Worm (Caenorhabditis elegans) whole organism, early embryonic: ENCODE data around the gene C28A5.6.
A peak's percentile ranks its signal among the peaks of the same experiment; 100 is the strongest.

Source experiments
- B0310.2 ChIP-seq: sonication (generic microtip); optimal IDR thresholded peaks from 2 replicates; lab custom pipeline; 2016; ENCODE audit warnings: mild to moderate bottlenecking, missing genetic modification characterization, missing compliant biosample characterization
- F13C5.2 ChIP-seq: sonication (generic microtip); optimal IDR thresholded peaks from 2 replicates; lab custom pipeline; 2017; ENCODE audit warnings: mild to moderate bottlenecking, missing genetic modification characterization, inconsistent platforms, missing compliant biosample characterization
- aly-1 ChIP-seq: sonication (generic microtip); optimal IDR thresholded peaks from 2 replicates; lab custom pipeline; 2016; ENCODE audit warnings: missing genetic modification characterization, missing compliant biosample characterization
- ama-1 ChIP-seq: fragments of 150-350 bp; optimal IDR thresholded peaks from 2 replicates; lab custom pipeline; 2014
- ceh-13 ChIP-seq: fragments of 200-800 bp; sonication (Bioruptor generic); optimal IDR thresholded peaks from 2 replicates; lab custom pipeline; 2018; ENCODE audit warnings: mild to moderate bottlenecking, missing genetic modification characterization, missing compliant biosample characterization
- ceh-36 ChIP-seq: sonication (generic microtip); optimal IDR thresholded peaks from 2 replicates; lab custom pipeline; 2016; ENCODE audit warnings: missing genetic modification characterization, inconsistent platforms, missing compliant biosample characterization
- ets-7 ChIP-seq: sonication (generic microtip); optimal IDR thresholded peaks from 2 replicates; lab custom pipeline; 2016; ENCODE audit warnings: missing genotype, missing genetic modification characterization, missing compliant biosample characterization
- flt-1 ChIP-seq: fragments of 200-800 bp; sonication (Bioruptor generic); IDR thresholded peaks from 2 replicates; pipeline ENCODE4 v1.3.6; 2022; ENCODE audit warnings: missing genetic modification characterization, missing compliant biosample characterization
- hmbx-1 ChIP-seq: sonication (generic microtip); optimal IDR thresholded peaks from 2 replicates; lab custom pipeline; 2016; ENCODE audit warnings: mild to moderate bottlenecking, missing genetic modification characterization, missing compliant biosample characterization
- hmg-4 ChIP-seq: fragments of 200-800 bp; sonication (Bioruptor generic); optimal IDR thresholded peaks from 2 replicates; lab custom pipeline; 2018; ENCODE audit warnings: mild to moderate bottlenecking, missing genetic modification characterization, missing compliant biosample characterization
- hnd-1 ChIP-seq: sonication (generic microtip); optimal IDR thresholded peaks from 2 replicates; lab custom pipeline; 2016; ENCODE audit warnings: missing genetic modification characterization, missing compliant biosample characterization
- pes-1 ChIP-seq: fragments of 200-800 bp; sonication (Bioruptor generic); IDR thresholded peaks from 2 replicates; pipeline ENCODE4 v1.3.6; 2022; ENCODE audit warnings: missing genetic modification reagents, missing genetic modification characterization, missing compliant biosample characterization
- scrt-1 ChIP-seq: fragments of 200-800 bp; sonication (Bioruptor generic); IDR thresholded peaks from 2 replicates; pipeline ENCODE4 v1.3.6; 2022; ENCODE audit warnings: missing genetic modification characterization, missing compliant biosample characterization
- sea-1 ChIP-seq: fragments of 200-800 bp; sonication (Bioruptor generic); conservative IDR thresholded peaks from 2 replicates; pipeline ENCODE4 v1.3.6; 2022; ENCODE audit warnings: missing genetic modification characterization, missing compliant biosample characterization
- tbx-11 ChIP-seq: fragments of 200-800 bp; sonication (Bioruptor generic); IDR thresholded peaks from 2 replicates; pipeline ENCODE4 v1.3.6; 2022; ENCODE audit warnings: missing genetic modification characterization, missing compliant biosample characterization
- tbx-37 ChIP-seq: fragments of 200-800 bp; sonication (Bioruptor generic); conservative IDR thresholded peaks from 2 replicates; pipeline ENCODE4 v1.3.6; 2022; ENCODE audit warnings: missing genetic modification reagents, missing genetic modification characterization, missing compliant biosample characterization
- tra-4 ChIP-seq: sonication (generic microtip); optimal IDR thresholded peaks from 2 replicates; lab custom pipeline; 2017; ENCODE audit warnings: missing genetic modification characterization, missing compliant biosample characterization

The C28A5.6 gene

DNA sequence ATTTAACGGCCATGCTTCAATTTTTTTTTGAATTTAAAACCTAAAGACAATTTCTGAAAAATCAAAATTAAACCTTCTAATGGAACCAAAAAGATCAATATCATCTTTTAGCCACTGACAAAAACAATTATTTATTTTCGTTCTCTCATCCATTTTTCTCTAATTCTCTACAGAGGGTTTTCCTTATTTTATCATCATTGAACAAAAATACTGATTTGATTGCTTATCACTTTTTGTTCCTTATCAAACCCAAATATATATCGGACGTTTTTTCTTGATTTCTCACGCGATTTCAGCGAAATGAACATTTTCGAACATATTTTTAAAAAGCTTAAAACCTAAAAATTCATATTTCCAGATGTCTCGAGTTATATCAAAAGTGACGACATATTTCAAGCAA is 16.2 kb downstream of the C28A5.6 start, which contains the start of gene mpc-1:
TSS of gene mpc-1 (plus strand) at position 359 of the 400 bp plus-strand sequence.
- TF ChIP-seq tra-4 (tag; lab: Kevin White, UChicago) (no peak), ceh-13 (GFP tag; lab: Kevin White, UChicago) (no peak), scrt-1 (no peak), hnd-1 (tag; lab: Kevin White, UChicago) (no peak), F13C5.2 (tag; lab: Kevin White, UChicago) (no peak)

DNA sequence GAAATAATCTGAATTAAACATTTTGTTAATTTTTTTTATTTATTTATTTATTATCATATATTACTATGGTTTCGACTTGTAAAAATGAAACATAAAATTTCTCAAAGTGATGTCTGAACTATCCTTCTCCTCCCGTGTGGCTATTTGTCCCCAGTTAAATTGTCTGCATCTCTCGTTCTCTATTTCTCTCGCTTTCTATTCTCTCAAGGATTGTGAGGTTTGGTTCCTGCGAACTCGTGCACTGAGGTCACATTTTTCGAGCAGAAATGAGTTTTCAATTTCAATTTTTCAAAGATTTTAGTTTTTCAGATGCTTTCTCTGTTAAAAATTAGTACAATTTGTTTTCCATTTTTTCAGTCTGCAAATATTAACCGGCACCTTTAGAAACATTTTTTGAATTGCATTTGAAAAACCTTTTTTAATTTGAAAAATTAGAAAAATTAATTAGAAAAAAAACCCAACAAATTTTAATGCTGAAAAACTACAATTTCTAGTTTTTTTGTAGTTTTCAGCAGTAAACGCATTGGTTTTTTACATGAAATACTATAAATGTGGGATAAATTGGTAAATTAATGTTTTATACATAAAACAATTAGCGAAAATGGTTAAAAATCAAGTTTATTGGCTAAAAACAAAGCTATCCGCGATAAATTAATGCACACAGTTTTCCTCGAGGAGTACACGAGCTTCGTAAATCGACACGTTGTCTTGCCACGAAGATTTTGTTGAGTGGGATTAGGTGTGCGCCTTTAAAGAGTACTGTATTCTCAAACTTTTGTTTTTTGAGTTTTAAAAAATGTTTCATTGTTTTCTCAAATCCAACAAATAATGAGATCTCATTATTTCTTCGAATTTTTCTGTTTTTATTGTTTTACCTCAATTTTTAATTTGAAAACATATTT is 16.9 kb downstream of the C28A5.6 start:
- TF ChIP-seq scrt-1, result no peak
- TF ChIP-seq tbx-37, result no peak
- TF ChIP-seq pes-1 (GFP tag; lab: Robert Waterston, UW), result no peak
- no peak for TF ChIP-seq B0310.2 (tag; lab: Kevin White, UChicago)
- no peak for TF ChIP-seq ceh-13 (GFP tag; lab: Kevin White, UChicago)
- TF ChIP-seq tra-4 (tag; lab: Kevin White, UChicago), result no peak
- no peak for TF ChIP-seq sea-1 (GFP tag; lab: Robert Waterston, UW)
- no peak for TF ChIP-seq hnd-1 (tag; lab: Kevin White, UChicago)
- no peak for TF ChIP-seq ama-1 (lab: Kevin White, UChicago)
- no peak for TF ChIP-seq hmbx-1 (tag; lab: Kevin White, UChicago)
- no peak for TF ChIP-seq ceh-36
- TF ChIP-seq ets-7 (tag; lab: Kevin White, UChicago), result no peak

DNA sequence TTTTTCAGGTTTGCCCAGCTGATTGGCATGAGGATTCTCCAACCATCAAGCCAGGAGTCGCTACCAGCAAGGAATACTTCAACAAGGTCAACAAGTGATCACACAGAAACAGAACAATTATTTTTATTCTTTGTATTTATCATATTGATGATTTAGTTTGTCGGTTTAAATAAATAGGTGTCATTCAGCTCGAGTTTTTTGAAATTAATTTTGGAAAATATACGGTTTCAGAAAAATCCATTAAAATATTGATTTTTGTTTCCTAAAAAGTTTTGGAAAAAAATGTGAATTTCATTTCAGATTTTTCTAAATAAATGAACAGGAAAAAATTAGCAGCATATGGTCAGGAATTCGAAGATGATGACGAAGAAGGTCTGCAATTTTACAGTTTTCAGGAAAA is 21.1 kb downstream of the C28A5.6 start, which contains the start of gene gpch-1:
TSS of gene gpch-1 (plus strand) at position 301 of the 400 bp plus-strand sequence.
- TF ChIP-seq tbx-11 (GFP tag; lab: Robert Waterston, UW), result no peak
- no peak for TF ChIP-seq tbx-37
- TF ChIP-seq ceh-36, result no peak
- no peak for TF ChIP-seq flt-1 (GFP tag; lab: Robert Waterston, UW)
- no peak for TF ChIP-seq B0310.2 (tag; lab: Kevin White, UChicago)
- TF ChIP-seq ets-7 (tag; lab: Kevin White, UChicago), result no peak
- TF ChIP-seq scrt-1, result no peak
- TF ChIP-seq tra-4 (tag; lab: Kevin White, UChicago), result no peak
- no peak for TF ChIP-seq hmg-4 (GFP tag; lab: Kevin White, UChicago)

DNA sequence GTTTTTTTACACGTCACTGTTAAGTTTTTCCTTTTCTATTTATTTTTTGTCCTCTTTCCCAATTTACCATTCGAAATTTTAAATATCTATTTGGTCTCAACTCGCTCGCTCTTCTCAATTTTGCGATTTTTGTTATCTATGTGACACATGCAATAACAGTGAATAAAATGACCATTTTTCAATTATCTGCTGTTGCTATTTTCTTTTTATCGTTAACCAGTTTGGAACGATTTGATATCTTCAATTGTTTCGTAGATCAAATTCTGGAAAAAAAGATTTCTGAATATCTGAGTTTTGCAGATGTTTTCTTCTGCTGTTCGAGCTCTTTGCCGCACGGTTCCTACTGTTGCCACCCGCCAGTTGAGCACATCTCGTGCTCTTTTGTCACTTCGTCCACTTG is 22.2 kb downstream of the C28A5.6 start, which contains the start of gene prdx-3:
TSS of gene prdx-3 (plus strand) at position 301 of the 400 bp plus-strand sequence.
- TF ChIP-seq hnd-1 (tag; lab: Kevin White, UChicago) (no peak), ceh-36 (no peak), tra-4 (tag; lab: Kevin White, UChicago) (no peak), sea-1 (GFP tag; lab: Robert Waterston, UW) (no peak), ceh-13 (GFP tag; lab: Kevin White, UChicago) (no peak), F13C5.2 (tag; lab: Kevin White, UChicago) (no peak), hmg-4 (GFP tag; lab: Kevin White, UChicago) (no peak), ets-7 (tag; lab: Kevin White, UChicago) (no peak), scrt-1 (no peak), pes-1 (GFP tag; lab: Robert Waterston, UW) (no peak)

DNA sequence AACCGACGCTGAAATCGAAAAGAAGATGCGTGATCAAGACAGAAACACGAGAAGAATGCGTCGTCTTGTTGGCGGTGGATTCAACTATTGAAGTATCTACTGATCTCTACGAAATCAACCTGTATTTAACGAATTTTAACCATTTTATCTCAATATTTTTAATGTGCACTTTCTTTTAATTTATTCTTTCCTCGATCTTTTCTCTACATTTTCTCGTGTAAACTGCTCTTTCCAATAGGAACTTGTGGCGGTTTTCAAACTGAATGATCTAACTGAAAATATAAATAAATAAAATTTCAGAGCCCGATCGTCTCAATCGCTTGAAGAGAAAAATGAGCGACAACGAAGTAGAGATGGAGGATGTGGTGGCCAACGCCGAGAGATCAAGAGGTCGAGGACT is 23.3 kb downstream of the C28A5.6 start, which contains the start of gene rnp-4:
TSS of gene rnp-4 (plus strand) at position 301 of the 400 bp plus-strand sequence.
- TF ChIP-seq B0310.2 (tag; lab: Kevin White, UChicago) (no peak), hmbx-1 (tag; lab: Kevin White, UChicago) (no peak), tra-4 (tag; lab: Kevin White, UChicago) (no peak), pes-1 (GFP tag; lab: Robert Waterston, UW) (no peak), scrt-1 (no peak), sea-1 (GFP tag; lab: Robert Waterston, UW) (no peak), ets-7 (tag; lab: Kevin White, UChicago) (no peak)

DNA sequence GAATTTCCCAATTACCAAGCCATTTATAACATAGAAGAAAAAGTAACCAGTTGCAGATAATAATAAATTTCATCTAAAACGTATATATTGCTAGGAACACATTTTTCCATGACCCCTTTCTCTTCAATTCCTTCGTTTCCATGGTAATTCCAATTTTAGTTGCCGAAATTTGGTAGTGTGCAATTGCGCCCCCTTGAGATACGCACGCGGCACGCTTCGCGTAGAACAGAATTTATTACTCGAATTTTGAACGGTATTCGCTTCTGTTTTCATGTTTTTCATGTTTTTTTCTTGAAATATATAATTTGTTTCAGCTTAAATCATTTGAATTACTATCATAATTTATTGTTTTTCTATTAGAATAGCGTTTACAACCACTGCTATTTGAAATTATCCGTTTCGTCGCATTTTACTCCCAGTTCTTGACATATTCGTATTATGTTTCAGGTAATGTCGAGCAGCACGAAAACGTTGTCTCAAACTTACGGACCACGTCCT is 24.9 kb downstream of the C28A5.6 start, which contains the start of the genes R07E5.17 and snfc-5:
TSS of gene R07E5.17 (minus strand) at position 98 of the 498 bp plus-strand sequence.
TSS of gene snfc-5 (plus strand) at position 448 of the 498 bp plus-strand sequence.
- TF ChIP-seq scrt-1 (no peak), F13C5.2 (tag; lab: Kevin White, UChicago) (peak; percentile 59)

DNA sequence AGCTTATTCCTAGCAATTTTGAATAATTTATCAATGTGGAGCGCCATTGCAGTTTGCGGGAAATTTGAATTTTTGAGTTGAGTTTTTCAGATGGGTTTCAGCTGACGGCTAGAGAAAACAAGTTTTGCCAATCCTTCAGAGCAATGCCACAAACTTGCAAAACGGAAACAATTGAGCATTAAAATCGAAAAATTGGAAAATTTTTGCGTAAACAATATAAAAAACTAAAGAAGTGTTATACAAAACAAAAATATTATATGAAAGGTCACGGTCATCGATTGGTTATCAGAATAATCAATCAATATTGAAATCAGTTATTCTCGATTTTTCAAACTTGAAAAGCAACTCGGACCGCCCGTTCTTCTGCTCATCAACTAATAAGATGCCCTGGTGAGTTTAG is 28.2 kb downstream of the C28A5.6 start, which contains the start of gene R07E5.15:
TSS of gene R07E5.15 (plus strand) at position 301 of the 400 bp plus-strand sequence.
- TF ChIP-seq tbx-11 (GFP tag; lab: Robert Waterston, UW), result no peak
- no peak for TF ChIP-seq sea-1 (GFP tag; lab: Robert Waterston, UW)
- TF ChIP-seq hmg-4 (GFP tag; lab: Kevin White, UChicago), result no peak
- TF ChIP-seq ceh-36, result no peak
- no peak for TF ChIP-seq hnd-1 (tag; lab: Kevin White, UChicago)

DNA sequence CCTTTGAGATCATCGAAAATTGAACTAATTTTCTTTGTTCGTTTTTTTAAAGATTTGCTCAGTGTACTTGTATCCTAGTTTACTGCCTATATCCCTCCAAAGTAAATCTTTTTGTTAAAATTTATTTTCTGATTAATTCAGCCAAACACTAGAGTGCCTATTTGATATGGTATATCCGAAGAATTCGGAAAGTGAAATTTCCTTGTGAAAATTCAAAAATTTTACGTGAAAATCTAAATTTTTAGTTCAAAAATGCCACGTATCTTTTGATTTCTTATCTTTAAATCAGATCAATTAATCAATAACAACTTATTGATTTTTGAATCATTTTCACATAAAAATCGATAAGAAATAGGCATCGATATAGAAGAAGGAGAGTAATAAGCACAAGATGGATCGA is 30.8 kb downstream of the C28A5.6 start, which contains the start of gene R07E5.6:
TSS of gene R07E5.6 (plus strand) at position 301 of the 400 bp plus-strand sequence.
- no peak for TF ChIP-seq tbx-37
- TF ChIP-seq hnd-1 (tag; lab: Kevin White, UChicago), result no peak
- no peak for TF ChIP-seq hmg-4 (GFP tag; lab: Kevin White, UChicago)
- TF ChIP-seq F13C5.2 (tag; lab: Kevin White, UChicago), result no peak
- TF ChIP-seq pes-1 (GFP tag; lab: Robert Waterston, UW), result no peak
- no peak for TF ChIP-seq ceh-36
- no peak for TF ChIP-seq flt-1 (GFP tag; lab: Robert Waterston, UW)
- TF ChIP-seq tra-4 (tag; lab: Kevin White, UChicago), result no peak
- TF ChIP-seq ets-7 (tag; lab: Kevin White, UChicago), result no peak
- TF ChIP-seq B0310.2 (tag; lab: Kevin White, UChicago), result no peak
- TF ChIP-seq aly-1 (tag; lab: Kevin White, UChicago), result no peak
- TF ChIP-seq ceh-13 (GFP tag; lab: Kevin White, UChicago), result no peak
- TF ChIP-seq scrt-1, result no peak
- TF ChIP-seq tbx-11 (GFP tag; lab: Robert Waterston, UW), result no peak
- no peak for TF ChIP-seq sea-1 (GFP tag; lab: Robert Waterston, UW)
- no peak for TF ChIP-seq ama-1 (lab: Kevin White, UChicago)
